Worm (Caenorhabditis elegans): ENCODE measurements around the gene mpz-5.

Gene mpz-5

DNA sequence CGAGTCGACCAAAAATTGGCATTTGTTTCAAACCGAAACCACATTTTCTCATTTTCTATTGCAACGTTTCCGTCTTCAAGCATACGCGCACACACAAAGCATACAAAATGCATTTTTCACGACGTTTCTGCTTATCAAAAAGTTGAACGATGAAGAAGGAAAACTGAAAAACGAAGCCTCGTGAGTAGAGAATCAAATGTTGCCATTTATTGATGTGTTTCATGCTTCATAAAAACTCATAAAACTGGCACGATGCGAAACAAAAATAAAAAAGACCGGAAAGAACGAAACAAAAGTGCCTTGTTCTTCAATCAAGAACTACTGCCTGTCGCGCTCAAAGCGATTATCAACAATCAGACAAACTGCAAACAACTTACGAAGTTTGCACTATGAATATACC is 46.8 kb upstream of the mpz-5 start:
- TF ChIP-seq lin-1 (GFP tag; IDR thresholded peaks at IDR 0.05) = no peak
- peak; percentile 1 for TF ChIP-seq nhr-6 (tag; optimal IDR thresholded peaks at IDR 0.05)
- TF ChIP-seq nhr-28 (tag; optimal IDR thresholded peaks at IDR 0.05) = peak; percentile 67
- no peak for TF ChIP-seq rbr-2 (tag; optimal IDR thresholded peaks at IDR 0.05)
- peak; percentile 57 for TF ChIP-seq dmd-6 (GFP tag; IDR thresholded peaks at IDR 0.05)
- peak; percentile 14 for TF ChIP-seq pqm-1 (tag; optimal IDR thresholded peaks at IDR 0.05)
- TF ChIP-seq unc-62 (GFP tag; optimal IDR thresholded peaks at IDR 0.05 in 1 of 2) = no peak
- TF ChIP-seq unc-62 (tag; optimal IDR thresholded peaks at IDR 0.05) = no peak
- no peak for TF ChIP-seq ztf-7 (tag; optimal IDR thresholded peaks at IDR 0.05)
- TF ChIP-seq lir-3 (tag; optimal IDR thresholded peaks at IDR 0.05) = no peak
- no peak for TF ChIP-seq hif-1 (tag; optimal IDR thresholded peaks at IDR 0.05)
- no peak for TF ChIP-seq nhr-11 (tag; optimal IDR thresholded peaks at IDR 0.05)
- TF ChIP-seq nhr-48 (tag; optimal IDR thresholded peaks at IDR 0.05) = no peak
- TF ChIP-seq lin-13 (GFP tag; optimal IDR thresholded peaks at IDR 0.05) = no peak
- peak; percentile 36 for TF ChIP-seq mxl-3 (GFP tag; optimal IDR thresholded peaks at IDR 0.05)
- TF ChIP-seq php-3 (GFP tag; IDR thresholded peaks at IDR 0.05) = peak; percentile 71
- peak; percentile 22 for TF ChIP-seq dve-1 (tag; optimal IDR thresholded peaks at IDR 0.05; ENCODE audit: insufficient read depth)
- TF ChIP-seq hlh-11 (tag; optimal IDR thresholded peaks at IDR 0.05) = peak; percentile 29
- no peak for TF ChIP-seq skn-1 (tag; optimal IDR thresholded peaks at IDR 0.05)
- TF ChIP-seq daf-16 (GFP tag; optimal IDR thresholded peaks at IDR 0.05) = no peak
- TF ChIP-seq daf-16 (tag; optimal IDR thresholded peaks at IDR 0.05) = peak; percentile 76

DNA sequence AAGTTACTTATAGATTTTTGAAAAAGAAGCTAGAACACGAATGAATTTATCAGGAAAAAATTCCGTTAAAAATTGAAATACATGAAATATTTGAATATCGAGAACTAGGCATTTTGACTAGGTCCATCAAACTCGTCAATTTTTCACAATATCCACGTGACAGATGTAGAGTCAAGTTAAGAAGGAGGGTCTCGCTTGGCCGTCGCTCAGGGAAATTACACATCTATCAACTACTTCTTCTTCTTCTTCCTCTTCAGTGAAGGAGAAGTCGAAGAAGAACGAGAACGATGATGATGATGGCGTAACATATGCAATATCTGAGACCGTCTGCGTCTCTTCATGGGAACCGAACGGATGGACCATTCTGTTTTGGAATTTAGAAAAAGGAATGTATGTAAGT is 46.3 kb upstream of the mpz-5 start:
- TF ChIP-seq nhr-28 (tag; optimal IDR thresholded peaks at IDR 0.05) (no peak), hlh-30 (tag; optimal IDR thresholded peaks at IDR 0.05; ENCODE audit: insufficient read depth) (peak; percentile 16), duxl-1 (tag; optimal IDR thresholded peaks at IDR 0.05; ENCODE audit: poor library complexity) (no peak), lin-29 (GFP tag; IDR thresholded peaks at IDR 0.05) (no peak), ztf-7 (tag; optimal IDR thresholded peaks at IDR 0.05) (no peak), zfp-3 (GFP tag; conservative IDR thresholded peaks at IDR 0.05) (no peak), dmd-6 (GFP tag; IDR thresholded peaks at IDR 0.05) (no peak), mxl-3 (GFP tag; optimal IDR thresholded peaks at IDR 0.05) (no peak), unc-62 (GFP tag; optimal IDR thresholded peaks at IDR 0.05 in 1 of 2) (peak in 1 of 2 experiments; percentile 85), unc-62 (tag; optimal IDR thresholded peaks at IDR 0.05) (no peak), nhr-25 (tag; optimal IDR thresholded peaks at IDR 0.05; ENCODE audit: borderline replicate concordance, insufficient read depth) (no peak), set-16 (GFP tag; IDR thresholded peaks at IDR 0.05) (no peak)

ce11 chrIV:10417781-10418180 is 44.2 kb upstream of the mpz-5 start, which contains the start of gene F13B12.6:
Gene F13B12.6 (minus strand): TSS chrIV:10417881.
- TF ChIP-seq cey-2 (tag; optimal IDR thresholded peaks at IDR 0.05; ENCODE audit: borderline replicate concordance, insufficient read depth) (no peak), nhr-76 (tag; optimal IDR thresholded peaks at IDR 0.05) (no peak), F44E2.7 (GFP tag; IDR thresholded peaks at IDR 0.05) (no peak), arid-1 (GFP tag; conservative IDR thresholded peaks at IDR 0.05) (no peak), fos-1 (tag; optimal IDR thresholded peaks at IDR 0.05) (no peak), ceh-62 (tag; optimal IDR thresholded peaks at IDR 0.05) (no peak), dmd-9 (GFP tag; IDR thresholded peaks at IDR 0.05) (no peak), F37D6.2 (tag; optimal IDR thresholded peaks at IDR 0.05) (no peak), lsy-2 (tag; optimal IDR thresholded peaks at IDR 0.05) (no peak), daf-19 (GFP tag; conservative IDR thresholded peaks at IDR 0.05) (no peak), nhr-28 (tag; optimal IDR thresholded peaks at IDR 0.05) (no peak), Y75B8A.6 (GFP tag; IDR thresholded peaks at IDR 0.05) (no peak), ZK337.2 (GFP tag; IDR thresholded peaks at IDR 0.05) (no peak)
